Worm (Caenorhabditis elegans) whole organism, L4 larva: ENCODE data around the gene ztf-14.

Experiments used
- F44E2.7 ChIP-seq: fragments of 200-800 bp; sonication (Bioruptor generic); IDR thresholded peaks from 2 replicates; pipeline ENCODE4 v2.1.2; 2022; ENCODE audit warnings: missing genetic modification characterization, missing compliant biosample characterization
- R02D3.7 ChIP-seq: fragments of 150-350 bp; sonication (generic microtip); optimal IDR thresholded peaks from 3 replicates; lab custom pipeline; 2014; ENCODE audit warnings: missing biosample characterization, missing genetic modification characterization
- ceh-20 ChIP-seq: fragments of 200-800 bp; sonication (Bioruptor generic); IDR thresholded peaks from 2 replicates; pipeline ENCODE4 v1.3.6; 2022; ENCODE audit warnings: missing genetic modification reagents, missing genetic modification characterization, missing compliant biosample characterization
- fos-1 ChIP-seq: fragments of 150-350 bp; optimal IDR thresholded peaks from 2 replicates; lab custom pipeline; 2014; ENCODE audit warnings: missing biosample characterization, missing genetic modification characterization
- lsy-2 ChIP-seq, 2 experiments: fragments of 150-350 bp in 1 of 2; sonication (generic microtip) in 1 of 2; optimal IDR thresholded peaks; 2 replicates each; lab custom pipeline; 2014 to 2017; ENCODE audit warnings: missing biosample characterization in 2 of 2, missing genetic modification characterization in 2 of 2
- mdt-29 ChIP-seq: fragments of 200-800 bp; sonication (Bioruptor generic); IDR thresholded peaks from 2 replicates; pipeline ENCODE4 v1.3.6; 2022; ENCODE audit warnings: missing genetic modification reagents, missing genetic modification characterization, missing compliant biosample characterization
- nhr-28 ChIP-seq: fragments of 150-350 bp; optimal IDR thresholded peaks from 2 replicates; lab custom pipeline; 2014; ENCODE audit warnings: missing biosample characterization, missing genetic modification characterization

DNA sequence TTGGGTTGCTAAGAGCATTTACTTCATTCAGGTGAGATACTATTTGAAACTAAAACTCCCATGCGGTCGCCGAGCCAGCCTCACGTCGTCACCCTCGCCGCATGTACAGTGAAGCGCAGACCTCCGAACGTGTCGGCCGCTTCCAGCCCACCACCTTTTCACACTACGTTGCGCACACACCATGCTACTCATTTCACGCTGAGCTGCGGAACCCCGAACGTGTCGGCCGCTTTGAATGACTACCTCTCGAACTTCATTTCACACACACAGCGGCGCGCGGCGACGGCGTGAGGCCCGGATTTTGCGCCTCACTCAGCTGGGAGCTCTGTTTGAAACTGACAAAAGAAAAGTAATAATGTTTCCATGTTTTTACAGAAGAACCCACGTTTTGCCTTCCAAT, 14.2 kb upstream of the ztf-14 start:
- TF ChIP-seq mdt-29 (GFP tag; lab: Robert Waterston, UW) (no peak), ceh-20 (no peak), R02D3.7 (tag; lab: Kevin White, UChicago) (no peak), lsy-2 (tag; optimal IDR thresholded peaks at IDR 0.05; lab: Kevin White, UChicago) (no peak), fos-1 (no peak), F44E2.7 (GFP tag; lab: Robert Waterston, UW) (no peak), nhr-28 (tag; lab: Kevin White, UChicago) (no peak)
